Fruit fly (Drosophila melanogaster): ENCODE data around the gene CG12523.

CG12523 gene

dm6 chr3L:10801140-10801646 is at the start of gene CG12523:
TSS of gene CG12523 (plus strand) at chr3L:10801190.
- TF ChIP-seq Dfd (GFP tag; optimal IDR thresholded peaks at IDR 0.05) = peak; percentile 62
- no peak for TF ChIP-seq h (GFP tag; optimal IDR thresholded peaks at IDR 0.05)

- TF ChIP-seq dsf (GFP tag; optimal IDR thresholded peaks at IDR 0.05; ENCODE audit: borderline replicate concordance) (no peak), sv (GFP tag; optimal IDR thresholded peaks at IDR 0.05) (no peak), sage (GFP tag; optimal IDR thresholded peaks at IDR 0.05) (no peak), usp (GFP tag; optimal IDR thresholded peaks at IDR 0.05) (no peak), Rel (GFP tag; optimal IDR thresholded peaks at IDR 0.05) (no peak), Rel (tag; optimal IDR thresholded peaks at IDR 0.05) (no peak), br (GFP tag; optimal IDR thresholded peaks at IDR 0.05) (no peak), fru (GFP tag; optimal IDR thresholded peaks at IDR 0.05) (no peak), pan (optimal IDR thresholded peaks at IDR 0.05) (no peak)
Measured at dm6 chr3L:10751283-10751682, 49.7 kb upstream of the CG12523 start.

- TF ChIP-seq Sp1 (GFP tag; optimal IDR thresholded peaks at IDR 0.05) = peak; percentile 85
- no peak for TF ChIP-seq dl (GFP tag; optimal IDR thresholded peaks at IDR 0.05; ENCODE audit: insufficient read depth in 1 of 2, partially characterized antibody in 2 of 2)
- TF ChIP-seq woc (GFP tag; optimal IDR thresholded peaks at IDR 0.05) = peak; percentile 23
- peak; percentile 18 for TF ChIP-seq GATAd (GFP tag; optimal IDR thresholded peaks at IDR 0.05)
- TF ChIP-seq br (GFP tag; optimal IDR thresholded peaks at IDR 0.05) = peak; percentile 67
- TF ChIP-seq ey (GFP tag; optimal IDR thresholded peaks at IDR 0.05) = peak; percentile 62
- TF ChIP-seq CrebA (GFP tag; optimal IDR thresholded peaks at IDR 0.05; ENCODE audit: borderline replicate concordance) = no peak
- TF ChIP-seq Myc (optimal IDR thresholded peaks at IDR 0.05) = no peak
- TF ChIP-seq h (GFP tag; optimal IDR thresholded peaks at IDR 0.05) = peak; percentile 81
- TF ChIP-seq pan (optimal IDR thresholded peaks at IDR 0.05) = no peak
- TF ChIP-seq Dfd (GFP tag; optimal IDR thresholded peaks at IDR 0.05) = no peak
- peak; percentile 26 for TF ChIP-seq Rel (GFP tag; optimal IDR thresholded peaks at IDR 0.05)
- TF ChIP-seq Rel (tag; optimal IDR thresholded peaks at IDR 0.05) = peak; percentile 25
- TF ChIP-seq sv (GFP tag; optimal IDR thresholded peaks at IDR 0.05) = peak; percentile 91
- no peak for TF ChIP-seq lola (GFP tag; optimal IDR thresholded peaks at IDR 0.05)
- TF ChIP-seq Jra (GFP tag; optimal IDR thresholded peaks at IDR 0.05) = peak; percentile 39
- TF ChIP-seq foxo (GFP tag; optimal IDR thresholded peaks at IDR 0.05) = peak in 1 of 2 experiments; percentile 90
- TF ChIP-seq tai (GFP tag; optimal IDR thresholded peaks at IDR 0.05) = no peak
- no peak for TF ChIP-seq Hr78 (GFP tag; optimal IDR thresholded peaks at IDR 0.05)
- TF ChIP-seq dmrt93B (GFP tag; optimal IDR thresholded peaks at IDR 0.05) = peak; percentile 79
- TF ChIP-seq brk (GFP tag; optimal IDR thresholded peaks at IDR 0.05) = peak; percentile 23
- TF ChIP-seq Hnf4 (GFP tag; optimal IDR thresholded peaks at IDR 0.05) = peak; percentile 60
- no peak for TF ChIP-seq jim (GFP tag; optimal IDR thresholded peaks at IDR 0.05)
- peak; percentile 66 for TF ChIP-seq sage (GFP tag; optimal IDR thresholded peaks at IDR 0.05)
- TF ChIP-seq Mio (GFP tag; optimal IDR thresholded peaks at IDR 0.05) = no peak
- TF ChIP-seq psq (GFP tag; optimal IDR thresholded peaks at IDR 0.05) = peak; percentile 81
- TF ChIP-seq N (GFP tag; optimal IDR thresholded peaks at IDR 0.05) = no peak
- TF ChIP-seq HLH106 (tag; optimal IDR thresholded peaks at IDR 0.05) = peak; percentile 86
- TF ChIP-seq CG9705 (GFP tag; optimal IDR thresholded peaks at IDR 0.05) = peak; percentile 5
- peak; percentile 88 for TF ChIP-seq rgr (GFP tag; optimal IDR thresholded peaks at IDR 0.05)
- no peak for TF ChIP-seq dsf (GFP tag; optimal IDR thresholded peaks at IDR 0.05; ENCODE audit: borderline replicate concordance)
- peak; percentile 71 for TF ChIP-seq fru (GFP tag; optimal IDR thresholded peaks at IDR 0.05)
- TF ChIP-seq OdsH (GFP tag; optimal IDR thresholded peaks at IDR 0.05) = peak; percentile 85
Measured at dm6 chr3L:10752588-10753057, 48.4 kb upstream of the CG12523 start.

- no peak for TF ChIP-seq Sp1 (GFP tag; optimal IDR thresholded peaks at IDR 0.05)
Measured at dm6 chr3L:10756082-10756481, 44.9 kb upstream of the CG12523 start.

- TF ChIP-seq Myc (optimal IDR thresholded peaks at IDR 0.05) (no peak), usp (GFP tag; optimal IDR thresholded peaks at IDR 0.05) (no peak), Mio (GFP tag; optimal IDR thresholded peaks at IDR 0.05) (no peak), Vsx2 (GFP tag; optimal IDR thresholded peaks at IDR 0.05; ENCODE audit: partially characterized antibody) (no peak), dsf (GFP tag; optimal IDR thresholded peaks at IDR 0.05; ENCODE audit: borderline replicate concordance) (no peak), CG9705 (GFP tag; optimal IDR thresholded peaks at IDR 0.05) (no peak), CrebA (GFP tag; optimal IDR thresholded peaks at IDR 0.05; ENCODE audit: borderline replicate concordance) (no peak), jim (GFP tag; optimal IDR thresholded peaks at IDR 0.05) (no peak), h (GFP tag; optimal IDR thresholded peaks at IDR 0.05) (no peak), Hnf4 (GFP tag; optimal IDR thresholded peaks at IDR 0.05) (no peak), brk (GFP tag; optimal IDR thresholded peaks at IDR 0.05) (no peak), fru (GFP tag; optimal IDR thresholded peaks at IDR 0.05) (no peak), Rel (GFP tag; optimal IDR thresholded peaks at IDR 0.05) (no peak), Rel (tag; optimal IDR thresholded peaks at IDR 0.05) (no peak), rgr (GFP tag; optimal IDR thresholded peaks at IDR 0.05) (no peak), OdsH (GFP tag; optimal IDR thresholded peaks at IDR 0.05) (no peak), Hr83 (GFP tag; optimal IDR thresholded peaks at IDR 0.05; ENCODE audit: poor library complexity, severe bottlenecking) (no peak), lola (GFP tag; optimal IDR thresholded peaks at IDR 0.05) (no peak), tai (GFP tag; optimal IDR thresholded peaks at IDR 0.05) (no peak)
Measured at dm6 chr3L:10756919-10757318, 44.1 kb upstream of the CG12523 start.

Data from whole organism, wandering third instar larva.